Fruit fly (Drosophila melanogaster) whole organism, embryonic: ENCODE data around the gene Agpat2.

Source experiments
- BEAF-32 ChIP-seq: fragments of 200-800 bp; sonication (Bioruptor generic); optimal IDR thresholded peaks from 3 replicates; lab custom pipeline; 2017; ENCODE audit warnings: missing biosample characterization, missing genetic modification characterization, mild to moderate bottlenecking, moderate library complexity, missing genetic modification reagents
- C15 ChIP-seq: fragments of 200-800 bp; sonication (Bioruptor generic); IDR thresholded peaks from 3 replicates; pipeline ENCODE4 v1.3.6; 2022; ENCODE audit warnings: missing biosample characterization, missing genetic modification characterization
- CG11093 ChIP-seq: fragments of 200-800 bp; sonication (Bioruptor generic); IDR thresholded peaks from 3 replicates; pipeline ENCODE4 v1.3.6; 2022; ENCODE audit warnings: missing biosample characterization, missing genetic modification characterization
- CG12071 ChIP-seq: fragments of 200-800 bp; sonication (Bioruptor generic); optimal IDR thresholded peaks from 3 replicates; lab custom pipeline; 2018; ENCODE audit warnings: missing biosample characterization, mild to moderate bottlenecking, missing genetic modification characterization
- CG13287 ChIP-seq: fragments of 200-800 bp; sonication (Bioruptor generic); IDR thresholded peaks from 2 replicates; pipeline ENCODE4 v1.3.6; 2022; ENCODE audit warnings: missing biosample characterization, missing genetic modification characterization; ENCODE audit not compliant: partially characterized antibody
- CG13624 ChIP-seq: fragments of 200-800 bp; sonication (Bioruptor generic); optimal IDR thresholded peaks from 2 replicates; lab custom pipeline; 2016; ENCODE audit warnings: missing biosample characterization, missing genetic modification characterization
- CG13894 ChIP-seq: fragments of 200-800 bp; sonication (Bioruptor generic); optimal IDR thresholded peaks from 3 replicates; lab custom pipeline; 2018; ENCODE audit warnings: missing biosample characterization, mild to moderate bottlenecking, missing genetic modification characterization, moderate library complexity
- CG14441 ChIP-seq: fragments of 200-800 bp; sonication (Bioruptor generic); IDR thresholded peaks from 2 replicates; pipeline ENCODE4 v1.3.6; 2022; ENCODE audit warnings: missing biosample characterization, missing genetic modification characterization
- CG14710 ChIP-seq: fragments of 200-800 bp; sonication (Bioruptor generic); optimal IDR thresholded peaks from 3 replicates; lab custom pipeline; 2019; ENCODE audit warnings: missing biosample characterization, mild to moderate bottlenecking, missing genetic modification characterization, moderate library complexity
- CG14965 ChIP-seq: fragments of 200-800 bp; sonication (Bioruptor generic); optimal IDR thresholded peaks from 2 replicates; lab custom pipeline; 2016; ENCODE audit warnings: missing biosample characterization, missing genetic modification characterization, borderline replicate concordance
- CG15514 ChIP-seq: fragments of 200-800 bp; sonication (Bioruptor generic); optimal IDR thresholded peaks from 3 replicates; lab custom pipeline; 2017; ENCODE audit warnings: missing biosample characterization, missing genetic modification characterization, mild to moderate bottlenecking, moderate library complexity, missing genetic modification reagents
- CG2202 ChIP-seq: fragments of 200-800 bp; sonication (Bioruptor generic); optimal IDR thresholded peaks from 2 replicates; lab custom pipeline; 2018; ENCODE audit warnings: missing biosample characterization, mild to moderate bottlenecking, missing genetic modification characterization
- CG30020 ChIP-seq: fragments of 200-800 bp; optimal IDR thresholded peaks from 2 replicates; lab custom pipeline; 2019; ENCODE audit warnings: missing biosample characterization, mild to moderate bottlenecking, missing genetic modification characterization, moderate library complexity
- CG31441 ChIP-seq: fragments of 200-800 bp; sonication (Bioruptor generic); IDR thresholded peaks from 2 replicates; pipeline ENCODE4 v1.3.6; 2022; ENCODE audit warnings: missing biosample characterization, missing genetic modification characterization
- CG4282 ChIP-seq: fragments of 200-800 bp; sonication (Bioruptor generic); optimal IDR thresholded peaks from 2 replicates; lab custom pipeline; 2016; ENCODE audit warnings: missing biosample characterization, missing genetic modification characterization
- CG4424 ChIP-seq: fragments of 200-800 bp; sonication (Bioruptor generic); optimal IDR thresholded peaks from 3 replicates; lab custom pipeline; 2016; ENCODE audit warnings: missing biosample characterization, missing genetic modification characterization
- CG5245 ChIP-seq: fragments of 200-800 bp; sonication (Bioruptor generic); optimal IDR thresholded peaks from 3 replicates; lab custom pipeline; 2016; ENCODE audit warnings: missing biosample characterization, missing genetic modification characterization
- CG6175 ChIP-seq: fragments of 200-800 bp; sonication (Bioruptor generic); IDR thresholded peaks from 3 replicates; pipeline ENCODE4 v1.3.6; 2022; ENCODE audit warnings: missing biosample characterization, missing genetic modification characterization
- CG6254 ChIP-seq: fragments of 200-800 bp; sonication (Bioruptor generic); optimal IDR thresholded peaks from 3 replicates; lab custom pipeline; 2017; ENCODE audit warnings: mild to moderate bottlenecking, missing biosample characterization, missing genetic modification reagents, missing genetic modification characterization
- CG7928 ChIP-seq: fragments of 200-800 bp; sonication (Bioruptor generic); optimal IDR thresholded peaks from 2 replicates; lab custom pipeline; 2017; ENCODE audit warnings: missing biosample characterization, mild to moderate bottlenecking, missing genetic modification characterization
- CG8388 ChIP-seq: fragments of 200-800 bp; sonication (Bioruptor generic); optimal IDR thresholded peaks from 2 replicates; lab custom pipeline; 2019; ENCODE audit warnings: missing biosample characterization, mild to moderate bottlenecking, missing genetic modification characterization, moderate library complexity
- Ets97D ChIP-seq: fragments of 200-800 bp; sonication (Bioruptor generic); optimal IDR thresholded peaks from 3 replicates; lab custom pipeline; 2016; ENCODE audit warnings: missing biosample characterization, missing genetic modification characterization
- Fer1 ChIP-seq: fragments of 200-800 bp; sonication (Bioruptor generic); optimal IDR thresholded peaks from 2 replicates; lab custom pipeline; 2017; ENCODE audit warnings: missing biosample characterization, mild to moderate bottlenecking, missing genetic modification characterization
- H15 ChIP-seq: fragments of 200-800 bp; sonication (Bioruptor generic); IDR thresholded peaks from 3 replicates; pipeline ENCODE4 v1.3.6; 2022; ENCODE audit warnings: missing biosample characterization, missing genetic modification characterization
- Hr78 ChIP-seq, 2 experiments: fragments of 200-800 bp in 1 of 2; fragments of >200 bp in 1 of 2; sonication (Bioruptor generic) in 1 of 2; optimal IDR thresholded peaks; 2 replicates each; lab custom pipeline; 2017 to 2019; ENCODE audit warnings: missing biosample characterization in 2 of 2, missing genetic modification characterization in 2 of 2, mild to moderate bottlenecking in 1 of 2, moderate library complexity in 1 of 2
- Hsf ChIP-seq: fragments of 200-800 bp; sonication (Bioruptor generic); optimal IDR thresholded peaks from 3 replicates; lab custom pipeline; 2016; ENCODE audit warnings: missing biosample characterization, missing genetic modification characterization
- Lpt ChIP-seq: fragments of >200 bp; optimal IDR thresholded peaks from 2 replicates; lab custom pipeline; 2018; ENCODE audit warnings: missing biosample characterization, missing genetic modification characterization
- MBD-R2 ChIP-seq: fragments of 200-800 bp; sonication (Bioruptor generic); IDR thresholded peaks from 2 replicates; pipeline ENCODE4 v1.3.6; 2022; ENCODE audit warnings: missing biosample characterization, missing genetic modification characterization
- Max ChIP-seq: fragments of 200-800 bp; sonication (Bioruptor generic); optimal IDR thresholded peaks from 2 replicates; lab custom pipeline; 2016; ENCODE audit warnings: missing biosample characterization, mild to moderate bottlenecking, missing genetic modification characterization
- PHDP ChIP-seq: fragments of 200-800 bp; sonication (Bioruptor generic); optimal IDR thresholded peaks from 3 replicates; lab custom pipeline; 2018; ENCODE audit warnings: missing biosample characterization, mild to moderate bottlenecking, missing genetic modification characterization, moderate library complexity
- Sry-β ChIP-seq: fragments of 200-800 bp; sonication (Bioruptor generic); optimal IDR thresholded peaks from 2 replicates; lab custom pipeline; 2018; ENCODE audit warnings: missing biosample characterization, mild to moderate bottlenecking, missing genetic modification characterization, moderate library complexity
- Taf1 ChIP-seq: fragments of 200-800 bp; sonication (Bioruptor generic); IDR thresholded peaks from 2 replicates; pipeline ENCODE4 v1.3.6; 2022; ENCODE audit warnings: missing biosample characterization, missing genetic modification characterization
- cato ChIP-seq: fragments of 200-800 bp; sonication (Bioruptor generic); optimal IDR thresholded peaks from 2 replicates; lab custom pipeline; 2016; ENCODE audit warnings: missing biosample characterization, missing genetic modification characterization, borderline replicate concordance
- crp ChIP-seq, 2 experiments: fragments of 200-800 bp; sonication (Bioruptor generic); optimal IDR thresholded peaks; 2 replicates in 1 of 2; 3 replicates in 1 of 2; lab custom pipeline; 2017; ENCODE audit warnings: missing biosample characterization in 2 of 2, missing genetic modification characterization in 2 of 2, mild to moderate bottlenecking in 1 of 2, moderate library complexity in 1 of 2
- dpn ChIP-seq, 2 experiments: fragments of 200-800 bp; sonication (Bioruptor generic); optimal IDR thresholded peaks; 3 replicates each; lab custom pipeline; 2016; ENCODE audit warnings: missing biosample characterization in 2 of 2, missing genetic modification characterization in 2 of 2
- eyg ChIP-seq: fragments of 200-800 bp; sonication (Bioruptor generic); optimal IDR thresholded peaks from 3 replicates; lab custom pipeline; 2016; ENCODE audit warnings: missing biosample characterization, missing genetic modification characterization
- gce ChIP-seq: fragments of 200-800 bp; sonication (Bioruptor generic); IDR thresholded peaks from 3 replicates; pipeline ENCODE4 v1.3.6; 2022; ENCODE audit warnings: missing biosample characterization, missing genetic modification characterization
- jigr1 ChIP-seq: fragments of 200-800 bp; sonication (Bioruptor generic); IDR thresholded peaks from 3 replicates; pipeline ENCODE4 v1.3.6; 2022; ENCODE audit warnings: missing biosample characterization, missing genetic modification characterization
- jing ChIP-seq: fragments of 200-800 bp; sonication (Bioruptor generic); optimal IDR thresholded peaks from 2 replicates; lab custom pipeline; 2018; ENCODE audit warnings: missing biosample characterization, mild to moderate bottlenecking, missing genetic modification characterization
- mirr ChIP-seq: fragments of 200-800 bp; sonication (Bioruptor generic); optimal IDR thresholded peaks from 3 replicates; lab custom pipeline; 2018; ENCODE audit warnings: missing biosample characterization, mild to moderate bottlenecking, missing genetic modification characterization
- oc ChIP-seq: fragments of 200-800 bp; sonication (Bioruptor generic); optimal IDR thresholded peaks from 2 replicates; lab custom pipeline; 2018; ENCODE audit warnings: missing biosample characterization, mild to moderate bottlenecking, missing genetic modification characterization, moderate library complexity
- p53 ChIP-seq: fragments of 200-800 bp; sonication (Bioruptor generic); optimal IDR thresholded peaks from 2 replicates; lab custom pipeline; 2016; ENCODE audit warnings: missing biosample characterization, missing genetic modification characterization
- pzg ChIP-seq: fragments of 200-800 bp; sonication (Bioruptor generic); optimal IDR thresholded peaks from 3 replicates; lab custom pipeline; 2018; ENCODE audit warnings: missing biosample characterization, mild to moderate bottlenecking, missing genetic modification characterization, moderate library complexity
- schlank ChIP-seq: fragments of 200-800 bp; sonication (Bioruptor generic); optimal IDR thresholded peaks from 2 replicates; lab custom pipeline; 2018; ENCODE audit warnings: missing biosample characterization, mild to moderate bottlenecking, missing genetic modification characterization
- sisA ChIP-seq: fragments of 200-800 bp; sonication (Bioruptor generic); IDR thresholded peaks from 2 replicates; pipeline ENCODE4 v1.3.6; 2022; ENCODE audit warnings: missing biosample characterization, missing genetic modification characterization
- tin ChIP-seq: fragments of 200-800 bp; sonication (Bioruptor generic); optimal IDR thresholded peaks from 3 replicates; lab custom pipeline; 2016; ENCODE audit warnings: missing biosample characterization, missing genetic modification characterization
- tio ChIP-seq: fragments of 200-800 bp; sonication (Bioruptor generic); optimal IDR thresholded peaks from 2 replicates; lab custom pipeline; 2017; ENCODE audit warnings: missing biosample characterization, missing genetic modification characterization, inconsistent platforms
- unpg ChIP-seq: fragments of 200-800 bp; sonication (Bioruptor generic); optimal IDR thresholded peaks from 3 replicates; lab custom pipeline; 2018; ENCODE audit warnings: missing biosample characterization, mild to moderate bottlenecking, missing genetic modification characterization, moderate library complexity

Agpat2 gene

dm6 chr2L:8414887-8415883, 48.6 kb downstream of the Agpat2 start, which contains the start of the genes CG13398 and Akap200 (continued):
- TF ChIP-seq CG5245 (GFP tag; lab: Kevin White, UChicago) (no peak), tio (peak; percentile 52), CG14965 (GFP tag; lab: Kevin White, UChicago) (no peak), oc (tag; lab: Kevin White, UChicago) (no peak), CG14710 (tag; lab: Kevin White, UChicago) (peak; percentile 66), CG2202 (tag; lab: Kevin White, UChicago) (no peak), jing (GFP tag; lab: Kevin White, UChicago) (no peak), C15 (GFP tag; lab: Robert Waterston, UW) (no peak), Ets97D (peak; percentile 36), CG6175 (GFP tag; lab: Robert Waterston, UW) (no peak), Taf1 (GFP tag; lab: Robert Waterston, UW) (no peak), cato (GFP tag; lab: Kevin White, UChicago) (no peak), CG13894 (tag; lab: Kevin White, UChicago) (no peak), Sry-β (GFP tag; lab: Kevin White, UChicago) (peak; percentile 90), Hsf (GFP tag; lab: Kevin White, UChicago) (peak; percentile 16), BEAF-32 (peak; percentile 16), CG14441 (GFP tag; lab: Robert Waterston, UW) (0 out of 2 replicates have a peak, but pooled peaks have one; percentile 17), Hr78 (GFP tag; optimal IDR thresholded peaks at IDR 0.05; lab: Kevin White, UChicago) (no peak), CG13287 (GFP tag; lab: Robert Waterston, UW) (0 out of 2 replicates have a peak, but pooled peaks have one; percentile 15), CG11093 (GFP tag; lab: Robert Waterston, UW) (no peak), Fer1 (no peak), unpg (no peak), p53 (GFP tag; lab: Kevin White, UChicago) (no peak), CG6254 (GFP tag; lab: Kevin White, UChicago) (no peak), CG8388 (no peak), Max (no peak), CG7928 (GFP tag; lab: Kevin White, UChicago) (peak; percentile 55), crp (GFP tag; optimal IDR thresholded peaks at IDR 0.05; lab: Kevin White, UChicago) (no peak), CG13624 (GFP tag; lab: Kevin White, UChicago) (no peak), mirr (GFP tag; lab: Kevin White, UChicago) (no peak), MBD-R2 (peak; percentile 58), CG15514 (GFP tag; lab: Kevin White, UChicago) (peak; percentile 19), CG4282 (GFP tag; lab: Kevin White, UChicago) (no peak), CG31441 (GFP tag; lab: Robert Waterston, UW) (no peak), gce (GFP tag; lab: Robert Waterston, UW) (no peak), Lpt (GFP tag; lab: Kevin White, UChicago) (no peak), pzg (GFP tag; lab: Kevin White, UChicago) (peak; percentile 49), CG4424 (GFP tag; lab: Kevin White, UChicago) (peak; percentile 46), jigr1 (GFP tag; lab: Robert Waterston, UW) (no peak), CG12071 (GFP tag; lab: Kevin White, UChicago) (no peak), PHDP (tag; lab: Kevin White, UChicago) (no peak), H15 (GFP tag; lab: Robert Waterston, UW) (no peak), eyg (GFP tag; lab: Kevin White, UChicago) (no peak), CG30020 (tag; lab: Kevin White, UChicago) (peak; percentile 31), schlank (tag; lab: Kevin White, UChicago) (no peak), sisA (GFP tag; lab: Robert Waterston, UW) (no peak), dpn (GFP tag; optimal IDR thresholded peaks at IDR 0.05; lab: Kevin White, UChicago) (peak in 1 of 2 experiments; percentile 9), tin (no peak)
